Worm (Caenorhabditis elegans) whole organism, mixed stage, embryonic: ENCODE data around the gene Y39G8B.7.

ENCODE experiments used
- M03D4.4 ChIP-seq: sonication (generic microtip); optimal IDR thresholded peaks from 2 replicates; lab custom pipeline; 2017; ENCODE audit warnings: mild to moderate bottlenecking, missing genetic modification characterization, missing compliant biosample characterization
- bed-3 ChIP-seq: fragments of 200-800 bp; sonication (Bioruptor generic); optimal IDR thresholded peaks from 3 replicates; lab custom pipeline; 2018; ENCODE audit warnings: mild to moderate bottlenecking, missing genetic modification characterization, moderate library complexity, missing compliant biosample characterization
- blmp-1 ChIP-seq: fragments of 150-350 bp; optimal IDR thresholded peaks from 2 replicates; lab custom pipeline; 2014; ENCODE audit warnings: missing biosample characterization, missing genetic modification characterization
- ceh-39 ChIP-seq: fragments of 150-350 bp; optimal IDR thresholded peaks from 2 replicates; lab custom pipeline; 2014; ENCODE audit warnings: missing biosample characterization, missing genetic modification characterization
- ceh-43 ChIP-seq: fragments of 200-800 bp; sonication (Bioruptor generic); optimal IDR thresholded peaks from 2 replicates; lab custom pipeline; 2018; ENCODE audit warnings: mild to moderate bottlenecking, missing genetic modification characterization, moderate library complexity, missing compliant biosample characterization
- ceh-83 ChIP-seq: fragments of 200-800 bp; sonication (Bioruptor generic); optimal IDR thresholded peaks from 2 replicates; lab custom pipeline; 2018; ENCODE audit warnings: mild to moderate bottlenecking, missing genetic modification characterization, missing compliant biosample characterization
- cnd-1 ChIP-seq: fragments of 200-800 bp; sonication (Bioruptor generic); optimal IDR thresholded peaks from 2 replicates; lab custom pipeline; 2018; ENCODE audit warnings: mild to moderate bottlenecking, missing genetic modification characterization, missing compliant biosample characterization
- drap-1 ChIP-seq: fragments of 200-800 bp; sonication (Bioruptor generic); optimal IDR thresholded peaks from 3 replicates; lab custom pipeline; 2018; ENCODE audit warnings: mild to moderate bottlenecking, missing genetic modification characterization, missing compliant biosample characterization
- elt-1 ChIP-seq: sonication (generic microtip); optimal IDR thresholded peaks from 2 replicates; lab custom pipeline; 2017; ENCODE audit warnings: missing genetic modification characterization, mild to moderate bottlenecking, missing compliant biosample characterization, antibody characterized with exemption, moderate library complexity, borderline replicate concordance; ENCODE audit not compliant: insufficient read depth
- flh-1 ChIP-seq: fragments of 200-800 bp; sonication (Bioruptor generic); optimal IDR thresholded peaks from 2 replicates; lab custom pipeline; 2018; ENCODE audit warnings: mild to moderate bottlenecking, missing genetic modification characterization, moderate library complexity, missing compliant biosample characterization
- ham-2 ChIP-seq: fragments of 200-800 bp; sonication (Bioruptor generic); optimal IDR thresholded peaks from 2 replicates; lab custom pipeline; 2018; ENCODE audit warnings: mild to moderate bottlenecking, missing genetic modification characterization, missing compliant biosample characterization
- hlh-1 ChIP-seq: fragments of 150-350 bp; optimal IDR thresholded peaks from 2 replicates; lab custom pipeline; 2014; ENCODE audit warnings: missing biosample characterization, missing genetic modification reagents, missing genetic modification characterization
- lin-13 ChIP-seq: fragments of 150-350 bp; optimal IDR thresholded peaks from 2 replicates; lab custom pipeline; 2014; ENCODE audit warnings: missing biosample characterization, missing genetic modification characterization
- lin-32 ChIP-seq: fragments of 200-800 bp; sonication (Bioruptor generic); optimal IDR thresholded peaks from 2 replicates; lab custom pipeline; 2018; ENCODE audit warnings: mild to moderate bottlenecking, missing genetic modification characterization, missing compliant biosample characterization
- lsy-2 ChIP-seq: fragments of 150-350 bp; optimal IDR thresholded peaks from 2 replicates; lab custom pipeline; 2014; ENCODE audit warnings: missing biosample characterization, missing genetic modification characterization
- mab-5 ChIP-seq: fragments of 150-350 bp; optimal IDR thresholded peaks from 2 replicates; lab custom pipeline; 2014; ENCODE audit warnings: missing biosample characterization, missing genetic modification characterization
- mep-1 ChIP-seq: fragments of 150-350 bp; optimal IDR thresholded peaks from 2 replicates; lab custom pipeline; 2017; ENCODE audit warnings: missing biosample characterization, missing genetic modification reagents, missing genetic modification characterization, inconsistent platforms
- mls-2 ChIP-seq: sonication (generic microtip); optimal IDR thresholded peaks from 2 replicates; lab custom pipeline; 2016; ENCODE audit warnings: mild to moderate bottlenecking, missing genetic modification characterization, moderate library complexity, missing compliant biosample characterization
- nhr-12 ChIP-seq: fragments of 150-350 bp; optimal IDR thresholded peaks from 2 replicates; lab custom pipeline; 2014; ENCODE audit warnings: missing biosample characterization, missing genetic modification characterization
- nhr-2 ChIP-seq: fragments of 150-350 bp; optimal IDR thresholded peaks from 2 replicates; lab custom pipeline; 2014; ENCODE audit warnings: missing biosample characterization, missing genetic modification characterization
- nhr-237 ChIP-seq: fragments of 150-350 bp; optimal IDR thresholded peaks from 2 replicates; lab custom pipeline; 2014; ENCODE audit warnings: missing biosample characterization, missing genetic modification characterization
- nhr-28 ChIP-seq: fragments of 150-350 bp; optimal IDR thresholded peaks from 2 replicates; lab custom pipeline; 2014; ENCODE audit warnings: missing biosample characterization, missing genetic modification characterization
- nhr-76 ChIP-seq: sonication (generic microtip); optimal IDR thresholded peaks from 2 replicates; lab custom pipeline; 2017; ENCODE audit warnings: missing biosample characterization, missing genetic modification characterization
- sem-2 ChIP-seq: fragments of 200-800 bp; sonication (Bioruptor generic); optimal IDR thresholded peaks from 2 replicates; lab custom pipeline; 2018; ENCODE audit warnings: mild to moderate bottlenecking, missing genetic modification characterization, missing compliant biosample characterization
- snpc-4 ChIP-seq: fragments of 150-350 bp; optimal IDR thresholded peaks from 2 replicates; lab custom pipeline; 2014; ENCODE audit warnings: missing biosample characterization, missing genetic modification characterization
- sptf-1 ChIP-seq: sonication (generic microtip); optimal IDR thresholded peaks from 2 replicates; lab custom pipeline; 2017; ENCODE audit warnings: mild to moderate bottlenecking, missing genetic modification characterization, moderate library complexity, missing compliant biosample characterization
- tbx-8 ChIP-seq: fragments of 200-800 bp; sonication (Bioruptor generic); optimal IDR thresholded peaks from 2 replicates; lab custom pipeline; 2018; ENCODE audit warnings: mild to moderate bottlenecking, missing genetic modification characterization, moderate library complexity, missing compliant biosample characterization
- unc-120 ChIP-seq: sonication (generic microtip); optimal IDR thresholded peaks from 2 replicates; lab custom pipeline; 2017; ENCODE audit warnings: missing genetic modification characterization, missing compliant biosample characterization; ENCODE audit not compliant: poor library complexity, severe bottlenecking
- unc-39 ChIP-seq: fragments of 150-350 bp; optimal IDR thresholded peaks from 2 replicates; lab custom pipeline; 2014; ENCODE audit warnings: missing biosample characterization, missing genetic modification characterization
- unc-62 ChIP-seq: fragments of 150-350 bp; optimal IDR thresholded peaks from 2 replicates; lab custom pipeline; 2014; ENCODE audit warnings: missing biosample characterization, missing genetic modification reagents, missing genetic modification characterization
- zip-8 ChIP-seq: fragments of 150-350 bp; optimal IDR thresholded peaks from 2 replicates; lab custom pipeline; 2014; ENCODE audit warnings: missing biosample characterization, missing genetic modification characterization
- ztf-11 ChIP-seq: fragments of 150-350 bp; optimal IDR thresholded peaks from 2 replicates; lab custom pipeline; 2014; ENCODE audit warnings: missing biosample characterization, missing genetic modification characterization

The Y39G8B.7 gene

DNA sequence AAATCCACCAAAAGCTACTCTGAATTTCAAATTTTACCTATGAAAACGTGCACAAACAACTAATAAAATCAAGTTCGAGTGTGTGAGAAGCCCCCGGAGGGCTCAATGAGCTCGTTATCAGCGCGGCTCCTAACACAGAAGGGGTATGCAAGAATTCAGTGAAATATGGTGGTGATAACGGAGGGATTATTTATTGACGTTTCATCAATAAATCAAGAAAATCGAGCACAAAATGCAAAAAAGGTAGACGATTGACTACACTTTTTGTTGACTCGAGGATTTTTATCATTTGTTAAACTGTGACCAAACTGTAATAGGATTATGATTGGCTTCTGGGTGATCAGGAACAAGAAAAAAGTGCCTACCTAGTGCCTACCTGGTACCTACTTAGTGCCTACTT lies 37.4 kb downstream of the Y39G8B.7 start, which contains the start of gene zip-3:
Gene zip-3, minus strand, starts transcription at position 21 of the 400 bp plus-strand sequence.
- no peak for TF ChIP-seq sptf-1 (tag; lab: Kevin White, UChicago)
- no peak for TF ChIP-seq drap-1
- TF ChIP-seq nhr-28 (tag; lab: Kevin White, UChicago) = no peak
- no peak for TF ChIP-seq lsy-2
- TF ChIP-seq unc-62 (GFP tag; lab: Kevin White, UChicago) = no peak
- no peak for TF ChIP-seq unc-39 (tag; lab: Kevin White, UChicago)
- TF ChIP-seq tbx-8 = no peak
- no peak for TF ChIP-seq M03D4.4 (tag; lab: Kevin White, UChicago)
- no peak for TF ChIP-seq ceh-43 (GFP tag; lab: Kevin White, UChicago)
- no peak for TF ChIP-seq nhr-12
- no peak for TF ChIP-seq nhr-237 (tag; lab: Kevin White, UChicago)
- TF ChIP-seq snpc-4 (tag; lab: Kevin White, UChicago) = no peak
- no peak for TF ChIP-seq zip-8 (tag; lab: Kevin White, UChicago)
- no peak for TF ChIP-seq cnd-1
- no peak for TF ChIP-seq unc-120 (tag; lab: Kevin White, UChicago)
- TF ChIP-seq mls-2 (tag; lab: Kevin White, UChicago) = no peak
- TF ChIP-seq lin-13 = no peak
- no peak for TF ChIP-seq blmp-1 (tag; lab: Kevin White, UChicago)
- TF ChIP-seq ham-2 (GFP tag; lab: Kevin White, UChicago) = no peak

DNA sequence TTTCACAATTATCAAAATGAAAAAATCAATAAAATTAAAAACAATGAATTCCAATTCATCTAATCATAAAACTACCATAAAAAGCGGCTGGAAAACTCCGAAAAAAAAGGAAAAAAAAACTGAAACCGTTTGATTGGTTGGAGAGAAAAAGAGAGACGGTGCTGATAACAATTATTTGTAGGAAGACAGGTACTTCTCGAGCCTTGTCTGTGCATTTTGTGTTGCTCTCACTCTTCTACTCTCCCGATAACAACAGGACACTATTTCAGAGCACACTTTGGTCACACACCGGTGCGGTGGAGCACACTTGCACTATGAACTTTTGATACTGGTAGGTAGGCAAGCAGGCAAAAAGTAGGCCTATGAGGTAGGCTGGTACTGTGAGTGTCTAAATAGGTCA lies 38.3 kb downstream of the Y39G8B.7 start:
- TF ChIP-seq tbx-8 (no peak), snpc-4 (tag; lab: Kevin White, UChicago) (no peak)

DNA sequence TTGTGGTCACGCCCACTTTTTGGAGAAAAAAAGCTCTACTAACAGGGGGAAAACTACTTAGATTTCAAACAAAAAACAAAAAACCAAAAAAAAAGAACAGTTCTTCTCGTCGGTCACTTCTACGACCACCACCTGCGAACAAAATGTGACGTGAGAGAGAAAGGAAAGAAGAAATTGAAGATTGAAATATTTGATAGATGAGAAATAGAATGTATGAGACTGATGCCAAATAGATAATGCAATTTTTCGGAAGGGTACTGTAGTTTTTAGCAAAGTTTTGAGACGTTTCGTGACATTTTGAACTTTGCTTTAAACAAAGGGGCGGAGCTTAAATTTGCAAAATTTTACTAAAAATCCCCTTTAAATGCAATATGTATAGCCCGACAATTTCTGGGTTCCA lies 39.9 kb downstream of the Y39G8B.7 start:
- TF ChIP-seq sem-2 (GFP tag; lab: Kevin White, UChicago) (no peak), zip-8 (tag; lab: Kevin White, UChicago) (no peak), lin-32 (GFP tag; lab: Kevin White, UChicago) (no peak), blmp-1 (tag; lab: Kevin White, UChicago) (no peak), mls-2 (tag; lab: Kevin White, UChicago) (no peak), unc-39 (tag; lab: Kevin White, UChicago) (no peak), drap-1 (no peak), ztf-11 (tag; lab: Kevin White, UChicago) (no peak), mab-5 (no peak), flh-1 (GFP tag; lab: Kevin White, UChicago) (no peak), nhr-2 (no peak), nhr-76 (no peak), ham-2 (GFP tag; lab: Kevin White, UChicago) (no peak), nhr-237 (tag; lab: Kevin White, UChicago) (no peak), lin-13 (no peak)
- TF ChIP-seq, all 35 proteins: peak for 0

DNA sequence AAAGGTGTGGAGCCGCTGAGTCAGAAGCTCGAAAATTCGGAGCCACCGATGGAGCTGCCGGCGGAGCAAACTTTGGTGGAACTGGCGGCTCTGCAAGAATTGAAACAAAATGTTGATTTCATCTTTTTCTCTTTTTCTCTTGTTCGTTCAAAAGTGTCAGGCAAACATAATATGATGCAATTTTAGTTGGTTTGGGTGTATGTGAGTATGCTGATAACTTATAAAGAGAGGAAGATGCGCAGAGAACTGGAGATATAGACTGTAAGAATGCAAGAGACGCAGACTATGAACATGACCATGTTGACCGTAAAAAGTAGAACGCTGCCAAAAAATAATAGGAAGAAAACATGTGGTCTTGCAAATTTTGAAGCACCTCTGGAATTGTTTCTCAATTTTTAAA lies 40.8 kb downstream of the Y39G8B.7 start:
- TF ChIP-seq lin-13 (no peak), cnd-1 (no peak), ceh-43 (GFP tag; lab: Kevin White, UChicago) (no peak)

DNA sequence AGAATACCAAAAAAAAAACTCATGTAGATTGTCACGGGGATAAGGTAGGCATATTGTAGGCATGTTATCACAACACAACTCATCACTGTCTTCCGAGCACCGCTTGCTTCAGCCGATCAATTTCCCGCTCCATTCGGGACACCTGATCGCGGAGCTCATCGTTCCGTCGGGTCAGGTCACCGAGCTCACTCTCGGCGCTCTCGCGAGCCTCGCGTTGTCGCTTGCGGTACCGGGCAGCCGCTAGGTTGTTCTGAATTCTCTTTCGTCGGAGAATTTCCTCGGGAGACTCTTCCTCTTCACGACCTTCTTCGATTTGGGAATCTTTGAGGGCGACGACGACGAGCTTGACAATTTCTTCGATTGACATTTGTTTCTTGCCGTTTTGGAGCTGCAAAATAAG lies 42.8 kb downstream of the Y39G8B.7 start:
- no peak for TF ChIP-seq nhr-76
- TF ChIP-seq nhr-2 = no peak

DNA sequence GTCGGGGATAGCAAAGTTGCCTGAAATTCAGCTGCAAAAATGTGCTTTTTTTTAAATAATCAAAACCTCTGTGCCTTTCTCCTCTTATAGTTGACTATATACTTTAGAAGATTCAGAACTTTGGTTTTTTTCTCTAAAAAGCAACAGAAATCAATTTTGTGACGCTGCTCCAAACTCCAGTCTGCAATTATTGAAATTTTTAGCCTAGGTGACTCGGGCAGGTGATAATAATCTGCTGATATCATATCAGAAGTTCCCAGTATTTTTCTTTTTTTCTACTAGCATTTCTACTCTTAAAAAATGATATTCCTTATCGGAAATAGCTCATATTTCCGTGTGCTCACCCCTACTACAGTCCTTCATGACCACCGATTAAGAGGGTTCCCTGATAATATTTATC lies 45.5 kb downstream of the Y39G8B.7 start, which contains the start of gene sre-44:
Gene sre-44, plus strand, starts transcription at position 301 of the 400 bp plus-strand sequence.
- no peak for TF ChIP-seq nhr-12

DNA sequence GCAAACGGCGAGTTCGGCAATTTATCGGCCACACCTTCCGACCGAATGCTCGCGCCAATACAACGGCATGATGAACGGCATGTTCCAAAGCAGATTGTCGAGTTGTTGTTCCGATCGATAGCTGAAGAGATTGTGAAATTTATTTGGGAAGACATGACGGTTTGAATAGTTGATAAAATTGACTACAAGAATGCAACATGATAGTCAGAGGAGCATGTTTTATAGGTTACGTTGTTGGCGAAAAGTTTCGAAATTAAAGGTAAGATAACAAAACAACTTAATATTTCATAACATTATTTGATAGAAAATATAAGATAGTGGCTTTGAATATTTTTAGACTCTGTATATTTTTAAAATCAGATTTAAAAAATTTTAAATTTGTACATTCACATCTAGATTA lies 49.3 kb downstream of the Y39G8B.7 start:
- no peak for TF ChIP-seq tbx-8
- TF ChIP-seq snpc-4 (tag; lab: Kevin White, UChicago) = no peak
- no peak for TF ChIP-seq ham-2 (GFP tag; lab: Kevin White, UChicago)
- TF ChIP-seq bed-3 (GFP tag; lab: Kevin White, UChicago) = no peak
- TF ChIP-seq mep-1 = no peak
- TF ChIP-seq flh-1 (GFP tag; lab: Kevin White, UChicago) = no peak
- TF ChIP-seq ceh-39 = no peak
- TF ChIP-seq ceh-83 = no peak
- no peak for TF ChIP-seq nhr-12
- no peak for TF ChIP-seq lin-13
- TF ChIP-seq nhr-2 = no peak
- no peak for TF ChIP-seq drap-1
- no peak for TF ChIP-seq unc-39 (tag; lab: Kevin White, UChicago)
- no peak for TF ChIP-seq hlh-1
- no peak for TF ChIP-seq sptf-1 (tag; lab: Kevin White, UChicago)
- no peak for TF ChIP-seq elt-1
- TF ChIP-seq unc-62 (GFP tag; lab: Kevin White, UChicago) = no peak
- no peak for TF ChIP-seq M03D4.4 (tag; lab: Kevin White, UChicago)
- no peak for TF ChIP-seq lsy-2
- no peak for TF ChIP-seq nhr-76
